Worm (Caenorhabditis elegans): ENCODE data around the gene T04H1.5.

The T04H1.5 gene

DNA sequence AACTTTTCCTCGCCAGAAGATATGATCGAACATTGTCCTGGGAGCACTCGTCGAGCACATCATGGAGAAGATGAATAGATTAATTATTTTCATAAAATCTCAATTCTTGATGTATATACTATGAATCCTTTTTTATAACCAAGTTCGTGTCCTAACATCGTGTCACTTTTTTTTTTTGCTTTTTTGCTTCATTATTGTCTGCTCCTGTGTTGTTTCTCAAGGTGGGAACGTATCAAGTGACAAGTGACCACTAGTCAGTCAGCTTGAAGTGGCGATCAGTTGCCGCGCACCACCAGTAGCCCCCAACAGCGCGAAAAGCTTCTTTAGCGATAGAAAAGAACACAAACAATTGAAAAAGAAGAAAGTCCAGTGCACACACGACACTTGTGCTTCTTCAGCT, 1.1 kb downstream of the T04H1.5 start, which contains the start of gene lrx-1:
Gene lrx-1 (plus strand): TSS at position 301 of the 400 bp plus-strand sequence.
- TF ChIP-seq nhr-6 (tag; optimal IDR thresholded peaks at IDR 0.05) (no peak), unc-55 (GFP tag; optimal IDR thresholded peaks at IDR 0.05) (no peak), nhr-21 (tag; optimal IDR thresholded peaks at IDR 0.05) (no peak), blmp-1 (tag; optimal IDR thresholded peaks at IDR 0.05; ENCODE audit: insufficient read depth) (no peak), skn-1 (tag; optimal IDR thresholded peaks at IDR 0.05) (no peak), sma-9 (GFP tag; optimal IDR thresholded peaks at IDR 0.05) (no peak), sma-9 (tag; optimal IDR thresholded peaks at IDR 0.05) (no peak), sem-4 (tag; optimal IDR thresholded peaks at IDR 0.05) (no peak), lin-11 (tag; optimal IDR thresholded peaks at IDR 0.05) (no peak), ztf-1 (GFP tag; conservative IDR thresholded peaks at IDR 0.05) (no peak), nhr-23 (tag; optimal IDR thresholded peaks at IDR 0.05) (no peak), elt-1 (tag; optimal IDR thresholded peaks at IDR 0.05) (no peak)

DNA sequence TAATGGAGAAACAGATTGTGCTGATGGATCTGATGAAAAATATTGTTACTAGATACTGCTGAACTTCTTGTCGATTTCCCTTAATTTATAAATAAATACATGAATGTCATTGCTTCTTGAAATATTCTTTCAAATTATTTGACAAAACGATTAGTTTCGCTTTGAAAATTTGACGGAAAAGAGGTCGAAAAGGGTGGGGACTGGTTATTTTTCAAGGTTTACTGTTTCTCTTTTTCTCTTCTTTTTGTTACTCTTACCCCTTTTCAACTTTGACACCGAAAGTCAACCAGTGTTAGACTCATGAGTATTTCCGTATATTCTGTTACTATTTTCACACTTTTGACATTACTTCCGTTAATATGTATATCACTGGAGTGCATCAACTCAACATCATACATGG, 4.2 kb downstream of the T04H1.5 start, which contains the start of gene T04H1.12:
Gene T04H1.12 (plus strand): TSS at position 301 of the 400 bp plus-strand sequence.
- TF ChIP-seq ztf-1 (GFP tag; conservative IDR thresholded peaks at IDR 0.05) (no peak), elt-1 (tag; optimal IDR thresholded peaks at IDR 0.05) (no peak), unc-55 (GFP tag; optimal IDR thresholded peaks at IDR 0.05) (no peak), egl-27 (tag; optimal IDR thresholded peaks at IDR 0.05) (no peak), ceh-16 (tag; optimal IDR thresholded peaks at IDR 0.05) (no peak), lsy-2 (tag; optimal IDR thresholded peaks at IDR 0.05) (no peak), sma-3 (GFP tag; optimal IDR thresholded peaks at IDR 0.05) (no peak), F13H6.1 (tag; optimal IDR thresholded peaks at IDR 0.05) (no peak)

DNA sequence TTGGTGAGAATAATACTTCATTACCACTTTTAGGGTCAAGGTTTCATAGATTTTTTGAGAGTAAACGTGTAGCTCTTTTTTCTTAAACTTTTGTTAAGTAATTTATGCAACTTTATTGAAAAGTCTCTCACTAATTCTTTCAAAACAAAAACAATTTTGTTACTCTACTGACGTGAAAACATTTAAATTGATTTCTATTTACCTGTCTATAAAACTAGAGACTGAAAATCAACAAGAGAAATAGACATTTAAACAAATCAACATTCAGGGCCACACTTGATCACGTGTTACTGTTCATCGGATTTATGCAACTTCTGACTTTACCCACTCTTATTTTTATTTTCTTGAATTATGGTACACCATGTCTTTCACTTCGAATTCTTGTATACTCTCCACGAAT, 5.3 kb downstream of the T04H1.5 start, which contains the start of gene ugt-55:
Gene ugt-55 (plus strand): TSS at position 301 of the 400 bp plus-strand sequence.
- TF ChIP-seq lin-11 (tag; optimal IDR thresholded peaks at IDR 0.05) (no peak), nhr-23 (tag; optimal IDR thresholded peaks at IDR 0.05) (no peak), alr-1 (tag; optimal IDR thresholded peaks at IDR 0.05) (no peak), mbf-1 (tag; optimal IDR thresholded peaks at IDR 0.05) (no peak), blmp-1 (tag; optimal IDR thresholded peaks at IDR 0.05; ENCODE audit: insufficient read depth) (no peak), ama-1 (optimal IDR thresholded peaks at IDR 0.05) (no peak), sma-9 (GFP tag; optimal IDR thresholded peaks at IDR 0.05) (no peak), sma-9 (tag; optimal IDR thresholded peaks at IDR 0.05) (no peak), ztf-4 (tag; optimal IDR thresholded peaks at IDR 0.05) (no peak), skn-1 (tag; optimal IDR thresholded peaks at IDR 0.05) (no peak), lin-39 (tag; optimal IDR thresholded peaks at IDR 0.05) (no peak), mab-5 (tag; optimal IDR thresholded peaks at IDR 0.05) (no peak), ZK546.5 (tag; optimal IDR thresholded peaks at IDR 0.05) (no peak), nhr-129 (tag; optimal IDR thresholded peaks at IDR 0.05) (no peak)

DNA sequence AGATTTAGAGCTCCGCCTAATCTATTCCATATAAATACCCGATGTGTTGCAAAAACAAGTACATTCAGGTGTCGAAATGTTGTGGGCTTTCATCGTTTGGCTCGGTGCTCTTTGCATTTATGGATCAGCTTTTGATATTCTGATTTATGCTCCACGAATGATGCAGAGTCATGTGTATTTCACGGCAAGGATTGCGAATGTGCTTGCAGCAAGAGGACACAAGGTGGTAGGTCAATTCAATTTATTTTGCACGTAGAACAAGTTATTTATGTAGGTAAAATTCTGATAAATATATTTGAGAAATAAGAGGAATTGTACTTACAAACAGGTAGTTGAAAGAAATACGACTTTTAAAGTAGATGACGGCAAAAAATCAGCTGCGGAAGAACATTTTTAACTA, 7.8 kb downstream of the T04H1.5 start, which contains the start of gene ugt-56:
Gene ugt-56 (plus strand): TSS at position 61 of the 400 bp plus-strand sequence.
- no peak for TF ChIP-seq nhr-10 (tag; optimal IDR thresholded peaks at IDR 0.05)
- TF ChIP-seq R02D3.7 (tag; optimal IDR thresholded peaks at IDR 0.05): no peak
- TF ChIP-seq nhr-6 (tag; optimal IDR thresholded peaks at IDR 0.05): no peak
- TF ChIP-seq dmd-4 (tag; optimal IDR thresholded peaks at IDR 0.05): no peak
- no peak for TF ChIP-seq nhr-12 (tag; optimal IDR thresholded peaks at IDR 0.05)

DNA sequence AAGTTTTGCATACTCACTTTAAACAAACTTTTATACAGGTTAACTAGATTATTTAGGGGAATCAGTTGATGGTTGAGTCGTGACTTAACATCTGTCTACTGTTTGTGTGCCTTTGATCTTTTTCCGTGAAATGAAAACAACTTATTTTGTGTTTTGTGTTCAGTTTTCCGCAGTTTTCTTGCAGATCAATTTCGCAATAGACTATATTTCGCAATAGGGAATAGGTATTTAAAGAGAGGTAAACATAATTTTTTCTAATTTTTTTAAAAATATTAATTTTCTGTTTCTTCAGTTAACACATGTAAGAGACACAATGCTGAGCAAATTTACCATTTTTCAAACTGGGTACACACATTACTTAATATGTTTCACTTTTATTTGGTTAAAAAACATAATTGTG, 10.2 kb downstream of the T04H1.5 start, which contains the start of gene tbb-6:
Gene tbb-6 (plus strand): TSS at position 155 of the 400 bp plus-strand sequence.
- TF ChIP-seq C34F6.9 (tag; optimal IDR thresholded peaks at IDR 0.05) (peak; percentile 34), sem-4 (tag; optimal IDR thresholded peaks at IDR 0.05) (no peak)

DNA sequence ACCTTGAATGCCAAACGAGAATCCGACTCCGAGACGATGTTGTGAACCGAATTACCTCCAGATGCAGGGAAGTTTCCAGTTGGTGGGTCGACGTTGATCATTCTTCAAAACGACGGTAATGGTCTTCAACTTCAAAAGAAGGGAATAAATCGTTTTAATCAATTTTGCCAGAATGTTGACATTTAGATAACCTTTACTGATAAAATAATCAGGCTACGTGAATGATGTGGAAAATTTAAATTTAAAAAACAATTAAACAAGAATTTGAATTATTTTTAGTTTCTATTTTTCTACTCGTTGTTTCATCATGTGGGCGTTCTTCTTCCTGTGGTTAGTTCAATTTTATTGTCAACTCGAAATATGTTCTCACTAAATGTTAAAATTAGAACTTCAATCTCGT, 12.6 kb downstream of the T04H1.5 start, which contains the start of gene ssp-35:
Gene ssp-35 (minus strand): TSS at position 101 of the 400 bp plus-strand sequence.
- no peak for TF ChIP-seq lin-11 (tag; optimal IDR thresholded peaks at IDR 0.05)
- TF ChIP-seq nhr-10 (tag; optimal IDR thresholded peaks at IDR 0.05): no peak
- TF ChIP-seq unc-62 (GFP tag; optimal IDR thresholded peaks at IDR 0.05): no peak
- TF ChIP-seq skn-1 (tag; optimal IDR thresholded peaks at IDR 0.05): no peak
- TF ChIP-seq nhr-21 (tag; optimal IDR thresholded peaks at IDR 0.05): no peak
- no peak for TF ChIP-seq mbf-1 (tag; optimal IDR thresholded peaks at IDR 0.05)
- no peak for TF ChIP-seq mdl-1 (tag; optimal IDR thresholded peaks at IDR 0.05)
- no peak for TF ChIP-seq nhr-129 (tag; optimal IDR thresholded peaks at IDR 0.05)
- no peak for TF ChIP-seq sma-3 (GFP tag; optimal IDR thresholded peaks at IDR 0.05)

Data from whole organism, L2 larva.